Fruit fly (Drosophila melanogaster) S2 (cell line): ENCODE results near the gene CG12054.

Source experiments
- CG8478 ChIP-seq: fragments of >200 bp; optimal IDR thresholded peaks from 2 replicates; lab custom pipeline; 2018
- CTCF ChIP-seq, 2 experiments: fragments of >200 bp; optimal IDR thresholded peaks; 2 replicates each; lab custom pipeline; 2018

The CG12054 gene

DNA sequence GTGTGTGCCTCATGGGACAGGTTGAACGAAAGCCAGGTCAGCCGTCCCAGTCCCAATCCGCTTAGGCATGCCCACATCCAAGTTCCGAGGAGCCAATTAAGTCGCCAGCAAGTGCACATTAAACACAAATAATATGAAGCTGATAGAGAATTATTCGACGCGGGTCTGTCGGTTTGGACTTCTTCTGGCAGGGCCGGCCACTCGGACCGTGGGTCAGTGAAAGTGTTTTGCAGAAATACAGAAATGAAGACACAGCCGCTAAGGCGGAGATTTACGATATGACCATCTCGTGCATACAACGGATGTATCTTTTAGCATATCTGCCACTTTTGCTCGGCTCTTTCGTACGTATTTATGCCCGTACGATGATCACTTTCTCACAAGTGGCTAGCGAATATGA, 27.7 kb downstream of the CG12054 start:
- TF ChIP-seq CG8478 (lab: Kevin White, UChicago) (no peak), CTCF (optimal IDR thresholded peaks at IDR 0.05; lab: Kevin White, UChicago) (no peak)

DNA sequence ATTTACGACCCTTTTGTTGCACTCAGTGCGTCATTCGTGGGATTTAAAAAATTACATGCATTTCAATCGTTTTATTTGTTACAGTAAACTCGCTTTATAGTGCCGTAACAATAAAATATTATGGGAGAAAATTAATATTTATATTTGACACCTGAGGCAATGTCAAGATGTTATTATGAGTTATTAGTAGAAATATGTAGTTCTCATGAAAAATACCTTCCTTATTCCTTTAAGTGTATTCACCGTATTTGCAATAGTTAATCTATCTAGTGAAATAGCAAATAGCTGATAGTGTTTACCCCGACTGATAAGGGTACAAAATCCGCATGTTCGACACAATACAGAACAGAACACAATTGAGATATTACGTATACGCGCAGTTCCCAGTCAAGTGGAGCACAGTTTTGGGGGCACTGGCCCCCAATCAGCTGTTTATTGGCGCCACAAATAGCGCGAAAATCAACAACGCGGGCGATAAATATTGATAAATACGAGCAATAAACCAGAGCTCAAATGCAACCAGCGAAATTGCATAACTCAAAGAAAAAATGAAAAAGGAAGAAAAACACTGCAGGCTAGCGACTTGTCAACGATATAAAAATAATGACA, 30.0 kb downstream of the CG12054 start:
- TF ChIP-seq CTCF (optimal IDR thresholded peaks at IDR 0.05; lab: Kevin White, UChicago) (no peak), CG8478 (lab: Kevin White, UChicago) (no peak)

DNA sequence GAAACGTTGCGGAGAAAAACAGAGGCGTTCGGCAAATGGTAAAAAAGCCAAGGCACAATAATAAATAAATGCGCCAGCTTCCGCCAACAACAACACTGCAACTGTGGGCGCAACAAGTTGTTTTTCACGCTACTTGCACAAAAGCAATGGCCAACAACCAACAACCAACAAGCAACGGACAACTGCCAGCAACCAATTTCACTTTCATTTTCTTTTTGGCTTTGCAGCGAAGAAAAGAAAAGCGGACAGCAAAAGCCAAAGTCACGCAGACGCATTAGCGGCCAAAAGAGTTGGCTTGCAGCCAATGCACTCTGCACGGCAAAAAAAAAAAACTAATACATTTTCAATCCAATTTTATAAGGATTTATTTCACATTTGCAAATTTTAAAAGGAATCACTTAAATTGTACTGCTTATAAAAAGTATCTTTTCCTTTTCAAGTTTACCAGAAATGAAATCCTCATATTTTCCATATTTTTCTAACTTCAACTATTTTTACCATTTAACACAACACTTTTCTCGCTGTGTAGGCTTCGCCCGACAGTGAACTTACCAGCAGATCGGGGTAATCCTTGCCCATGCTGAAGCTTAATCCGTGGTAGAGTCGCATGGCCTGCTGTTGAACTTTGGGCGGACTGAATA, 30.7 kb downstream of the CG12054 start:
- TF ChIP-seq CG8478 (lab: Kevin White, UChicago) (no peak), CTCF (optimal IDR thresholded peaks at IDR 0.05; lab: Kevin White, UChicago) (no peak)

DNA sequence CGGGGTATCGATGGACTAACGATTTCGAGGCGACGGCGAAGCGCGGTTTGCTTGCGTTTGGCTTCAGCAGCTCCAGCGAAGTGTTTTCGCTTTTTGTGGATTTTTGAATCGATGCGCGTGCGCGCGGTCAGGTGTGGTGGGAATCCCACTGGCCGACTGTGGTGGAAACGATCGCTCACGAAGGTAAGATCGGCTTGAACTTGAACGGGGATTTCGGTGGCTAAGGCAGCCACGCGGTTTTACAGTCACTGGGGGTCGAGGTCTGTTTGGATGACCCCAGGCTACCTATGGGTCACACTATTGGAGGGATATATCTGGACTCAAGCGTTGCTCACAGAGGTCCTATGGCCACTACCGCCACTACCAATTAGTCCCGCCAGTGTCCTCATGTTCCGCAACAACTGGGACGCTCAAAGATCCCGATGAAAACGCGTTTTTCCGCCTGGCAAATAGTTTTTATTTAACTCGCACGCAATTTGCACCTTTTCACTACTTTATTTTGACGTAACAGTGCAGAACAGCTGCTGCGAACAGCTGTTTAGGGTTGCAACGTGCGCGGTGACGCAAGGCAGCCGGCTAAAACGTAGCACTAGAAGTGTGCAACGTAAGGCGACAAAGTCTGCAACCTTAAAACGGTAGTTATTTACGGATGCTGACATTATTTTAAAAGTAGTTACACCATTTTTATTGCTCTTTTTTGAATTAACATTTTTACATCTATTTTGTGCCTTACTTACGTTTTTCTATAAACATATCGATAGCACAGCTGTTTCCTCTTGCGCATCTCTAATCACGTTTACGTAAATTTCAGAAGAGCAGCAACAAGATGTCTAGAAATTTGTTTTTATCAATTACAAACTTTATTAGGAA, 31.8 kb downstream of the CG12054 start, which contains the start of the genes qless and mRpL32:
TSS of gene qless (minus strand) at position 516 of the 870 bp plus-strand sequence.
TSS of gene mRpL32 (plus strand) at position 780 of the 870 bp plus-strand sequence.
- no peak for TF ChIP-seq CG8478 (lab: Kevin White, UChicago)
- TF ChIP-seq CTCF (optimal IDR thresholded peaks at IDR 0.05; lab: Kevin White, UChicago) = peak in 1 of 2 experiments; percentile 0

DNA sequence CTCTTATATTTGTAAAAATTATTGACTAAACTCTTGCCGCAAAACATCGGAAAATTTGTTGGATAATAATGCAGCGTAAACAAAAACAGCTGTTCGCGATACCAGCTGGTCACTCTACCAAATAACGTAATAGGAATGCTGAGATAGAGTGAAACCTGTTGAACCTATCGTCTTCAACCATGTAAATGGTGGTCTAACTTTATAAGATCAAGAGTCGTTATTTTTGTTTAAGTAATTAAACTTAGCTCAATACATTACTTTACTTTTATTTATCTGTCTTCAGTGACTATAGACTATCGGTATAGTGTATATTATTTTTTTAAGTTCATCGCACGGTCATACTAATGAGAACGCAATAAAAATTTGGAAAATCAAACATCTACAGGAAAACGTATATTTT, 34.3 kb downstream of the CG12054 start, which contains the start of the genes CG1750 and spn-F:
TSS of gene CG1750 (minus strand) at position 93 of the 400 bp plus-strand sequence.
TSS of gene spn-F (plus strand) at position 320 of the 400 bp plus-strand sequence.
- TF ChIP-seq CTCF (optimal IDR thresholded peaks at IDR 0.05; lab: Kevin White, UChicago) (no peak), CG8478 (lab: Kevin White, UChicago) (no peak)

DNA sequence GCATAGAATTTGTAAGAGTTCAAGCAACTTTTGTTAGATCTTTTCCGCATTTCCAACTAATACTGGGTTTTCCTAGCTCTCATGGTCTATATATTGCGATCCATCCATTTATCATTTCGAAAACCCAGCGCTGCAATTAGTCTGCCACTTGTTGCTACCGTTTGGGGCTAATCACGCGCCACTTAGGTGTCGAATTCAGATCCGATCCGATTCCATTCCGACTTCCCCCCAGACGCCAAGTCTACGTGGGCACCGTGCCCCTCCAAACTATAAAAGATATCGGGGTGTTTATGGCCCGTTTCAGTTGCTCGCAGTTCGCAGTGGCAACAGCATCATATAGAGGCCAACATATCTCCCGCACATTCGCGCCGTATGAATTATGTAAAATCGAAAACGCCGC, 36.8 kb downstream of the CG12054 start, which contains the start of gene CAH6:
TSS of gene CAH6 (plus strand) at position 301 of the 400 bp plus-strand sequence.
- no peak for TF ChIP-seq CG8478 (lab: Kevin White, UChicago)
- TF ChIP-seq CTCF (optimal IDR thresholded peaks at IDR 0.05; lab: Kevin White, UChicago) = no peak

DNA sequence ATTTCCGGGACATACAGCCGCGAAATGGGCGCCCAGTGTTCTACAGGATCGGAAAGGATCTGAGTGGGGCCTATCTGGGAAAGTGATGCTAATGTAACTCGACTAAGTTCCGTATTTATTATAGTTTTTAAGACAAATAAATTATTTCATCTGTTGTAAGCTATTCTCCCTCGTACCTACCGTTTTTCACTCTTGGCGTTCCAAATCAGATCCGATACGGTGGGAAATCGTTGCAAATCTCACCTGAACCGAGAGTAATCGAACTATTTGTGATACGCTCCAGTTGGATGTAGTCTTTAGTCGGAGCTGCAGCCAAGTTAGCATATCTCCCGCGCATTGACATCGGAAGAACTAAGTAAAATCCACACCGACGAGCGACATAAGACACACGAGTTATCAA, 39.4 kb downstream of the CG12054 start, which contains the start of gene CAH16:
TSS of gene CAH16 (plus strand) at position 301 of the 400 bp plus-strand sequence.
- TF ChIP-seq CTCF (optimal IDR thresholded peaks at IDR 0.05; lab: Kevin White, UChicago) = no peak
- TF ChIP-seq CG8478 (lab: Kevin White, UChicago) = no peak

DNA sequence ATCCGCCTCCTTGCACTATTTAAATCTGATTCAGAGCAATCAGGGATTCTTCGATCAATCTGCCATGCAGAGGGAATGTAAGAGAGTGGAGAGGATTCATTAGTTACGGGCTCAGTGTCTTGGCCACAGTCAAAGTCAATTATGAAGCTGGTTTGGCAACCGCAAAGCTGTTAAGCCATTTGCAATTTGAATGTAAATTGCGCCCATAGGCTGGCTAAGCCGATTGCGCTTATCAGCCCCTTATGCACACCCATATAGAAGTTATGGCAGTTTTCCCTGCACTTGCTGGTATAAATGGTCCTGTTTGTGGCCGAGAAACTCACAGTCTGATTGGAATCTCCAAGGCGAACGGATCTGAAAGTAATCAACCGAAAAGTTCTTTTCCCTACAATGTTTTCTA, 41.8 kb downstream of the CG12054 start, which contains the start of gene CAH5:
TSS of gene CAH5 (plus strand) at position 301 of the 400 bp plus-strand sequence.
- TF ChIP-seq CTCF (optimal IDR thresholded peaks at IDR 0.05; lab: Kevin White, UChicago) (no peak), CG8478 (lab: Kevin White, UChicago) (no peak)

DNA sequence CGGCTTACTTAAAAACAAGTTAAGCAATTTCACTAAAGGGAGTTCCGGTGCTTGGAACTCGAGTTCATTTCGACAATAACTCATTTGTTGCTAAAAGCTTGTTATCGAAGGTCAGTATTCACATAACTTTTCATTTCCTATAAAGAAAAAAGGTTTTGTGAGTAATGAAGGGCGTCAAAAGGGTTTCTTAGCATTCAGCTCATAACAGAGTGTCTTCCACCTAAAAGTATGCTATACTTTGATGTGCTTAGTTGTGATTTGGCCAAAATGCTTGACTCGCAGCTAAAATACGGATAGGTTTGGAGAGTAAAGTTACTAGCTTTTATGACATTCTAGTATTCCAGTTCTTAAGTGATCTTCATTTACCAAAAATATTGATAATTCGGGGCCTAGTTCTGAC, 43.4 kb downstream of the CG12054 start:
- no peak for TF ChIP-seq CG8478 (lab: Kevin White, UChicago)
- peak in 1 of 2 experiments; percentile 7 for TF ChIP-seq CTCF (optimal IDR thresholded peaks at IDR 0.05; lab: Kevin White, UChicago)

DNA sequence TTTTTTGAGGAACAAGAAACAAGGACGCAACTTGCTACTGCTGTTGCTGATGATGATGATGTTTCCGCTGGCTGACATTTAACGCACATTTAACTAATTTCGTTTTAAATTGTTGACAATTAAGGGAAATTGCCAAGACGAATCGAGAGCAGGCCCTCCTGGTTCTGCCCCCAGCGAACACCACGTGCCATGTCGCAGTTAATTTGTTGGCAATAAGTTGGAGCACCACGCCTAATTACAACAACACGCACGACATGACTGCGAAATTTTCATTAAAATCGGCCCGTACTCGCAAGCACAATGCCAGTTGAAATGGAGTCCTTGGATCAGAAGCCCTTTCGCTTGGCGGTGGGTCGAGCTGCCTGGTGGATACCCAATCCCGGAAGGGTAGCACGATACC, 44.9 kb downstream of the CG12054 start, which contains the start of gene ppk24:
TSS of gene ppk24 (plus strand) at position 301 of the 400 bp plus-strand sequence.
- TF ChIP-seq CG8478 (lab: Kevin White, UChicago) = no peak
- no peak for TF ChIP-seq CTCF (optimal IDR thresholded peaks at IDR 0.05; lab: Kevin White, UChicago)

DNA sequence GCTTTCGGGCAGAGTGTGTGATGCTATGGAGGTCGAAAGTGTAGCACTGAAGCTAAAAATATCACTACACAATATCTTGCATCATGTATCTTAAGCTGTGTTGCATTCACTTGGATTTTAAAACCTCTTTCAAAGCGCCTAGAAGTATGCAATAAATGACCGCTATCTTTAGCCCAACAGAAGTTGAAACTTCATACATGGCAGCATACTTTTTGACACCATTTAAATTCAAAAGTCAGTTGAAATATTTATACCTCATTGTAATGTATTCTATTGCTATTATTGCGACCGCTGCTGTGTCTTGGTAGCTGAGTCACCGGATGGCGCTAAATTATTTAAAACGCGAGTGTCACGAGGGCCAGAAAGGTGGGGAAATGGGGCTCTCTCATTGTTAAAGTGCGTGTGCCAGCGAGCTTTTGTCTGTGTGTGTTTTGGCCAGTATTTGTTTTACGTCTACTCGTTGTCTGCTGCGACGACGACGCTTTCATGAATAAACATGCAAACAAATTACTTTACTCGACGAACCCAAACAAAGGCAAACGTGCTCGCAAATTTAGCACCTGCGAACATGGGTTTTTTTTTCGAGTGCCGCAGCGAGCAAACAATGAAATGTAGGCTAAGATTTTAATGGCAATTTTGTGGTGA, 50.4 kb downstream of the CG12054 start:
- TF ChIP-seq CG8478 (lab: Kevin White, UChicago) = no peak
- TF ChIP-seq CTCF (optimal IDR thresholded peaks at IDR 0.05; lab: Kevin White, UChicago) = no peak
